Worm (Caenorhabditis elegans) whole organism, L3 larva: ENCODE data around the gene R151.2.

Experiments used
- R02D3.7 ChIP-seq: fragments of 150-350 bp; optimal IDR thresholded peaks from 2 replicates; lab custom pipeline; 2014; ENCODE audit warnings: missing biosample characterization, missing genetic modification characterization
- ZK546.5 ChIP-seq: sonication (generic microtip); optimal IDR thresholded peaks from 2 replicates; lab custom pipeline; 2017; ENCODE audit warnings: missing biosample characterization, missing genetic modification characterization
- ama-1 ChIP-seq: fragments of 150-350 bp; optimal IDR thresholded peaks from 2 replicates; lab custom pipeline; 2018
- ceh-16 ChIP-seq: sonication (generic microtip); optimal IDR thresholded peaks from 2 replicates; lab custom pipeline; 2017; ENCODE audit warnings: missing biosample characterization, missing genetic modification characterization
- ceh-28 ChIP-seq: fragments of 150-350 bp; optimal IDR thresholded peaks from 2 replicates; lab custom pipeline; 2014; ENCODE audit warnings: missing biosample characterization, missing genetic modification reagents, missing genetic modification characterization
- ceh-9 ChIP-seq: sonication (generic microtip); optimal IDR thresholded peaks from 2 replicates; lab custom pipeline; 2018; ENCODE audit warnings: missing biosample characterization, missing genetic modification characterization
- daf-12 ChIP-seq: fragments of 150-350 bp; optimal IDR thresholded peaks from 2 replicates; lab custom pipeline; 2014; ENCODE audit warnings: missing biosample characterization, missing genetic modification reagents, missing genetic modification characterization
- egl-27 ChIP-seq: sonication (generic microtip); optimal IDR thresholded peaks from 4 replicates; lab custom pipeline; 2017; ENCODE audit warnings: missing biosample characterization, missing genetic modification reagents, missing genetic modification characterization
- egl-5 ChIP-seq: fragments of 150-350 bp; optimal IDR thresholded peaks from 2 replicates; lab custom pipeline; 2017; ENCODE audit warnings: missing biosample characterization, missing genetic modification reagents, missing genetic modification characterization, inconsistent platforms
- elt-1 ChIP-seq: fragments of 150-350 bp; optimal IDR thresholded peaks from 2 replicates; lab custom pipeline; 2014; ENCODE audit warnings: missing biosample characterization, missing genetic modification characterization
- elt-2 ChIP-seq: sonication (generic microtip); optimal IDR thresholded peaks from 2 replicates; lab custom pipeline; 2016; ENCODE audit warnings: missing genetic modification reagents, mild to moderate bottlenecking, missing genetic modification characterization, missing compliant biosample characterization
- elt-3 ChIP-seq, 3 experiments: fragments of 150-350 bp in 1 of 3; sonication (generic microtip) in 2 of 3; optimal IDR thresholded peaks; 2 replicates in 2 of 3; 4 replicates in 1 of 3; lab custom pipeline; 2014 to 2017; ENCODE audit warnings: missing biosample characterization in 3 of 3, missing genetic modification characterization in 3 of 3
- eor-1 ChIP-seq, 2 experiments: fragments of 150-350 bp; optimal IDR thresholded peaks; 2 replicates each; lab custom pipeline; 2014 to 2018; ENCODE audit warnings: missing biosample characterization in 2 of 2, missing genetic modification characterization in 2 of 2
- fkh-10 ChIP-seq: sonication (generic microtip); optimal IDR thresholded peaks from 2 replicates; lab custom pipeline; 2017; ENCODE audit warnings: missing biosample characterization, missing genetic modification reagents, missing genetic modification characterization
- fkh-2 ChIP-seq: fragments of 150-350 bp; optimal IDR thresholded peaks from 2 replicates; lab custom pipeline; 2014; ENCODE audit warnings: missing biosample characterization, missing genetic modification reagents, missing genetic modification characterization
- fos-1 ChIP-seq: fragments of 150-350 bp; optimal IDR thresholded peaks from 2 replicates; lab custom pipeline; 2014; ENCODE audit warnings: missing biosample characterization, missing genetic modification characterization
- hmg-11 ChIP-seq: sonication (generic microtip); optimal IDR thresholded peaks from 2 replicates; lab custom pipeline; 2016; ENCODE audit warnings: missing genetic modification characterization, missing compliant biosample characterization
- jun-1 ChIP-seq: fragments of 150-350 bp; optimal IDR thresholded peaks from 2 replicates; lab custom pipeline; 2014; ENCODE audit warnings: missing biosample characterization, missing genetic modification reagents, missing genetic modification characterization
- lin-15B ChIP-seq: fragments of 150-350 bp; optimal IDR thresholded peaks from 2 replicates; lab custom pipeline; 2014; ENCODE audit warnings: missing biosample characterization, missing genetic modification characterization
- lin-39 ChIP-seq: fragments of 150-350 bp; optimal IDR thresholded peaks from 2 replicates; lab custom pipeline; 2018; ENCODE audit warnings: missing biosample characterization, missing genetic modification reagents, missing genetic modification characterization
- lsy-12 ChIP-seq: sonication (generic microtip); optimal IDR thresholded peaks from 2 replicates; lab custom pipeline; 2016; ENCODE audit warnings: mild to moderate bottlenecking, missing genetic modification characterization, missing compliant biosample characterization
- mdl-1 ChIP-seq: fragments of 150-350 bp; optimal IDR thresholded peaks from 2 replicates; lab custom pipeline; 2014; ENCODE audit warnings: missing biosample characterization, missing genetic modification characterization
- mml-1 ChIP-seq: fragments of 150-350 bp; sonication (generic microtip); optimal IDR thresholded peaks from 3 replicates; lab custom pipeline; 2014; ENCODE audit warnings: missing biosample characterization, missing genetic modification characterization
- nfya-1 ChIP-seq: sonication (generic microtip); optimal IDR thresholded peaks from 2 replicates; lab custom pipeline; 2017; ENCODE audit warnings: missing genetic modification characterization, mild to moderate bottlenecking, missing compliant biosample characterization, antibody characterized with exemption, moderate library complexity; ENCODE audit not compliant: insufficient read depth
- nhr-11 ChIP-seq: fragments of 150-350 bp; optimal IDR thresholded peaks from 2 replicates; lab custom pipeline; 2014; ENCODE audit warnings: missing biosample characterization, missing genetic modification characterization
- nhr-12 ChIP-seq: fragments of 150-350 bp; optimal IDR thresholded peaks from 2 replicates; lab custom pipeline; 2014; ENCODE audit warnings: missing biosample characterization, missing genetic modification characterization
- nhr-237 ChIP-seq: fragments of 150-350 bp; optimal IDR thresholded peaks from 2 replicates; lab custom pipeline; 2014; ENCODE audit warnings: missing biosample characterization, missing genetic modification characterization
- nhr-25 ChIP-seq: sonication (generic microtip); optimal IDR thresholded peaks from 2 replicates; lab custom pipeline; 2017; ENCODE audit warnings: missing biosample characterization, missing genetic modification characterization
- nhr-28 ChIP-seq: fragments of 150-350 bp; optimal IDR thresholded peaks from 2 replicates; lab custom pipeline; 2014; ENCODE audit warnings: missing biosample characterization, missing genetic modification characterization
- nhr-67 ChIP-seq: fragments of 150-350 bp; optimal IDR thresholded peaks from 2 replicates; lab custom pipeline; 2014; ENCODE audit warnings: missing biosample characterization, missing genetic modification characterization
- nhr-76 ChIP-seq: fragments of 150-350 bp; sonication (generic microtip); optimal IDR thresholded peaks from 5 replicates; lab custom pipeline; 2014; ENCODE audit warnings: missing biosample characterization, missing genetic modification characterization
- pha-4 ChIP-seq: fragments of 150-350 bp; optimal IDR thresholded peaks from 2 replicates; lab custom pipeline; 2014; ENCODE audit warnings: missing biosample characterization, missing genetic modification reagents, missing genetic modification characterization
- pqm-1 ChIP-seq: fragments of 150-350 bp; optimal IDR thresholded peaks from 2 replicates; lab custom pipeline; 2017; ENCODE audit warnings: missing biosample characterization, missing genetic modification characterization, inconsistent platforms
- sea-2 ChIP-seq: fragments of 150-350 bp; sonication (generic microtip); optimal IDR thresholded peaks from 4 replicates; lab custom pipeline; 2014; ENCODE audit warnings: missing biosample characterization, missing genetic modification reagents, missing genetic modification characterization
- skn-1 ChIP-seq: fragments of 150-350 bp; optimal IDR thresholded peaks from 2 replicates; lab custom pipeline; 2014; ENCODE audit warnings: missing biosample characterization, missing genetic modification characterization
- snpc-4 ChIP-seq: fragments of 150-350 bp; optimal IDR thresholded peaks from 2 replicates; lab custom pipeline; 2014; ENCODE audit warnings: missing biosample characterization, missing genetic modification characterization
- tbx-2 ChIP-seq: sonication (generic microtip); optimal IDR thresholded peaks from 2 replicates; lab custom pipeline; 2016; ENCODE audit warnings: mild to moderate bottlenecking, missing genetic modification characterization, missing compliant biosample characterization
- unc-39 ChIP-seq: sonication (generic microtip); optimal IDR thresholded peaks from 4 replicates; lab custom pipeline; 2017; ENCODE audit warnings: missing biosample characterization, missing genetic modification characterization
- unc-62 ChIP-seq: fragments of 150-350 bp; sonication (generic microtip); optimal IDR thresholded peaks from 4 replicates; lab custom pipeline; 2014; ENCODE audit warnings: missing biosample characterization, missing genetic modification reagents, missing genetic modification characterization
- zag-1 ChIP-seq: fragments of 150-350 bp; optimal IDR thresholded peaks from 2 replicates; lab custom pipeline; 2014; ENCODE audit warnings: missing biosample characterization, missing genetic modification characterization
- ztf-11 ChIP-seq: fragments of 150-350 bp; optimal IDR thresholded peaks from 2 replicates; lab custom pipeline; 2014; ENCODE audit warnings: missing biosample characterization, missing genetic modification characterization
- ztf-4 ChIP-seq: fragments of 150-350 bp; optimal IDR thresholded peaks from 2 replicates; lab custom pipeline; 2014; ENCODE audit warnings: missing biosample characterization, missing genetic modification characterization

R151.2 gene

DNA sequence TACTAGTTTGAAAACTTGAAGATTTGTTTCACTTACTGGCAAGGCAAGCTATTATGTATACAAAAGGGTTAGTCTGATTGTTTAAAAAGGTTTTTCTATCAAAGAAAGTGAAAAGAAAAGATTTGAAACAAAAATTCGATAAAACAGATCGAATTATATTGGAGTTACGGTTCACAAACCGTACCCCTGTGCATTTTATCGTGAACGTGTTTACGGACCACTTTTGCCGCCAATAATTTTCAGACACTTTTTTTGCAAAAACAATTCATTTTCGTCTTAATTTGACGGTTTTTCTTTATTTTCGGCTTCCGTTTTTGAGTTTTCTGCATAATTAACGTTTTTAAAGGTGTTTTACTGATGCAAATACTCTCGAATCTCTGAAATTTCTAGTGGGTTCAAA lies 44.5 kb upstream of the R151.2 start:
- TF ChIP-seq nhr-76 (tag; lab: Kevin White, UChicago) (no peak), pha-4 (tag; lab: Kevin White, UChicago) (no peak), daf-12 (tag; lab: Kevin White, UChicago) (no peak), R02D3.7 (tag; lab: Kevin White, UChicago) (no peak), nhr-12 (tag; lab: Kevin White, UChicago) (no peak), eor-1 (tag; optimal IDR thresholded peaks at IDR 0.05; lab: Kevin White, UChicago) (no peak), nhr-28 (tag; lab: Kevin White, UChicago) (no peak), sea-2 (GFP tag; lab: Kevin White, UChicago) (no peak), ama-1 (lab: Kevin White, UChicago) (no peak), pqm-1 (tag; lab: Kevin White, UChicago) (no peak), jun-1 (tag; lab: Kevin White, UChicago) (no peak), elt-3 (tag; optimal IDR thresholded peaks at IDR 0.05; lab: Kevin White, UChicago) (no peak), lin-15B (tag; lab: Kevin White, UChicago) (no peak), zag-1 (no peak), lsy-12 (tag; lab: Kevin White, UChicago) (no peak)

DNA sequence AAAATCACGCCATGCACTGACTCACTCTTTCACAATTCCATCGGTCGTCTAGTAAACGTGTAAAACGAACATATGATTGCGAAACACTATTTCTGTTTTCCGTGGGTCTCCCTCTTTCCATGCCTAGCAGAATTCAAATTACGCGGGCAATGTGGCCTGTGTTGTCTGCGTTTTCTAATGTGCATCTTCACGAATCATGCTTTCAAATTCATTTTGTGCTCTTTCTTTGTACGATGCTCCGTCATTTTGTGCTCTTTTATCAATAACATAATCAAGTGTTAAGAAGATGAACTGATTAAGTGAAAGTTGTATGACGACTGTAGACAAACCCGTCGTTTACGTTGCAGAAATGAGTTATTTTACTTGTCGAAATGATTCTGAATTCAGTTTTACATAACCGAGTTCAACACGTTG lies 43.9 kb upstream of the R151.2 start:
- TF ChIP-seq pqm-1 (tag; lab: Kevin White, UChicago): peak; percentile 97
- TF ChIP-seq egl-5: peak; percentile 44
- no peak for TF ChIP-seq sea-2 (GFP tag; lab: Kevin White, UChicago)
- peak; percentile 18 for TF ChIP-seq fos-1 (tag; lab: Kevin White, UChicago)
- TF ChIP-seq jun-1 (tag; lab: Kevin White, UChicago): peak; percentile 82
- peak; percentile 5 for TF ChIP-seq lin-39 (tag; lab: Kevin White, UChicago)
- peak; percentile 42 for TF ChIP-seq lin-15B (tag; lab: Kevin White, UChicago)
- no peak for TF ChIP-seq unc-39
- TF ChIP-seq egl-27 (tag; lab: Kevin White, UChicago): no peak
- no peak for TF ChIP-seq elt-3 (tag; optimal IDR thresholded peaks at IDR 0.05; lab: Kevin White, UChicago)
- peak; percentile 70 for TF ChIP-seq pha-4 (tag; lab: Kevin White, UChicago)
- TF ChIP-seq nhr-28 (tag; lab: Kevin White, UChicago): no peak
- no peak for TF ChIP-seq mml-1 (tag; lab: Kevin White, UChicago)
- peak; percentile 50 for TF ChIP-seq nfya-1 (tag; lab: Kevin White, UChicago)
- peak; percentile 72 for TF ChIP-seq skn-1 (tag; lab: Kevin White, UChicago)
- TF ChIP-seq mdl-1 (tag; lab: Kevin White, UChicago): peak; percentile 58
- TF ChIP-seq lsy-12 (tag; lab: Kevin White, UChicago): peak; percentile 27
- TF ChIP-seq ztf-11 (tag; lab: Kevin White, UChicago): no peak
- peak; percentile 97 for TF ChIP-seq elt-2
- TF ChIP-seq nhr-67 (tag; lab: Kevin White, UChicago): no peak
- peak; percentile 38 for TF ChIP-seq ceh-28 (tag; lab: Kevin White, UChicago)
- TF ChIP-seq snpc-4 (tag; lab: Kevin White, UChicago): peak; percentile 37
- no peak for TF ChIP-seq elt-1 (tag; lab: Kevin White, UChicago)

ce11 chrIII:7166664-7167567 lies 42.9 kb upstream of the R151.2 start:
- no peak for TF ChIP-seq ama-1 (lab: Kevin White, UChicago)
- TF ChIP-seq pha-4 (tag; lab: Kevin White, UChicago): peak; percentile 51
- no peak for TF ChIP-seq sea-2 (GFP tag; lab: Kevin White, UChicago)
- TF ChIP-seq elt-1 (tag; lab: Kevin White, UChicago): no peak
- TF ChIP-seq egl-27 (tag; lab: Kevin White, UChicago): peak; percentile 54
- no peak for TF ChIP-seq lsy-12 (tag; lab: Kevin White, UChicago)
- TF ChIP-seq ZK546.5 (tag; lab: Kevin White, UChicago): no peak
- no peak for TF ChIP-seq zag-1
- TF ChIP-seq fos-1 (tag; lab: Kevin White, UChicago): no peak
- TF ChIP-seq egl-5: no peak
- TF ChIP-seq nhr-12 (tag; lab: Kevin White, UChicago): no peak
- TF ChIP-seq unc-62 (GFP tag; lab: Kevin White, UChicago): no peak
- peak; percentile 91 for TF ChIP-seq elt-2
- TF ChIP-seq ceh-28 (tag; lab: Kevin White, UChicago): no peak
- no peak for TF ChIP-seq ztf-11 (tag; lab: Kevin White, UChicago)
- no peak for TF ChIP-seq ceh-9 (tag; lab: Kevin White, UChicago)
- TF ChIP-seq snpc-4 (tag; lab: Kevin White, UChicago): no peak
- TF ChIP-seq unc-39: no peak
- peak; percentile 65 for TF ChIP-seq pqm-1 (tag; lab: Kevin White, UChicago)
- peak; percentile 91 for TF ChIP-seq hmg-11 (tag; lab: Kevin White, UChicago)
- no peak for TF ChIP-seq fkh-2
- TF ChIP-seq elt-3 (tag; optimal IDR thresholded peaks at IDR 0.05; lab: Kevin White, UChicago): no peak
- TF ChIP-seq nhr-237: no peak
- TF ChIP-seq jun-1 (tag; lab: Kevin White, UChicago): no peak
- no peak for TF ChIP-seq nhr-11 (tag; lab: Kevin White, UChicago)
- no peak for TF ChIP-seq nhr-67 (tag; lab: Kevin White, UChicago)
- TF ChIP-seq fkh-10 (GFP tag; lab: Kevin White, UChicago): peak; percentile 23
- TF ChIP-seq ztf-4: no peak
- TF ChIP-seq mdl-1 (tag; lab: Kevin White, UChicago): no peak
- no peak for TF ChIP-seq mml-1 (tag; lab: Kevin White, UChicago)
- no peak for TF ChIP-seq tbx-2 (tag; lab: Kevin White, UChicago)
- TF ChIP-seq nhr-25 (tag; lab: Kevin White, UChicago): no peak
- TF ChIP-seq ceh-16 (tag; lab: Kevin White, UChicago): no peak
- peak; percentile 68 for TF ChIP-seq lin-39 (tag; lab: Kevin White, UChicago)
- TF ChIP-seq daf-12 (tag; lab: Kevin White, UChicago): no peak
- peak; percentile 77 for TF ChIP-seq nfya-1 (tag; lab: Kevin White, UChicago)
